Fruit fly (Drosophila melanogaster): ENCODE data around the gene Nep2.

DNA sequence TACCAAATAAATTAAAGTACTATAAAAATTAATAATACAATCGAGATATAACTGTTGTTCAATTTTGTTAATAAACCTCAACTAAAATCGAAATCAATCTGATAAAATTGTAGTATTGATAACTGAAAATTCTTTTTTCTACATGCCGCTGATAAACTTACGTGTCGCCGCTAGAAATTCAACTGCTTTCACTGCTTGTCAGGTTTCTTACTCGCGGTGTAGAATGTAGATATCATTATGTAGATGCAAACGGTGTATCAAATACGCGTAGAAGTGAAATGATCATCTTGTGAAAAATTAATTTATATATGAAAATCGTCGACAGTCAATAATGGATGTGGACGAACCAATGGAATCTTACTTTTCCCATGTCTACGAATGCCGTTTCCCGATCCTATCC lies 26.5 kb downstream of the Nep2 start:
- no peak for TF ChIP-seq Myc (optimal IDR thresholded peaks at IDR 0.05)
- no peak for TF ChIP-seq brk (GFP tag; optimal IDR thresholded peaks at IDR 0.05)
- no peak for TF ChIP-seq dl (GFP tag; optimal IDR thresholded peaks at IDR 0.05; ENCODE audit: insufficient read depth in 1 of 2, partially characterized antibody in 2 of 2)
- no peak for TF ChIP-seq sv (GFP tag; optimal IDR thresholded peaks at IDR 0.05)
- TF ChIP-seq Sp1 (GFP tag; optimal IDR thresholded peaks at IDR 0.05), result no peak
- TF ChIP-seq Dfd (GFP tag; optimal IDR thresholded peaks at IDR 0.05), result no peak
- TF ChIP-seq Hr78 (GFP tag; optimal IDR thresholded peaks at IDR 0.05), result no peak
- no peak for TF ChIP-seq woc (GFP tag; optimal IDR thresholded peaks at IDR 0.05)
- TF ChIP-seq jim (GFP tag; optimal IDR thresholded peaks at IDR 0.05), result no peak
